Worm (Caenorhabditis elegans) whole organism, L2 larva: ENCODE results near the gene ztf-8.

Experiments used
- alr-1 ChIP-seq: fragments of 150-350 bp; optimal IDR thresholded peaks from 2 replicates; lab custom pipeline; 2014; ENCODE audit warnings: missing biosample characterization, missing genetic modification characterization
- ceh-82 ChIP-seq: fragments of 150-350 bp; optimal IDR thresholded peaks from 2 replicates; lab custom pipeline; 2014; ENCODE audit warnings: missing biosample characterization, missing genetic modification characterization
- egl-27 ChIP-seq: sonication (generic microtip); optimal IDR thresholded peaks from 3 replicates; lab custom pipeline; 2017; ENCODE audit warnings: missing biosample characterization, missing genetic modification reagents, missing genetic modification characterization
- lin-13 ChIP-seq: fragments of 150-350 bp; optimal IDR thresholded peaks from 2 replicates; lab custom pipeline; 2014; ENCODE audit warnings: missing biosample characterization, missing genetic modification reagents, missing genetic modification characterization
- nhr-11 ChIP-seq: fragments of 150-350 bp; optimal IDR thresholded peaks from 2 replicates; lab custom pipeline; 2014; ENCODE audit warnings: missing biosample characterization, missing genetic modification characterization
- nhr-21 ChIP-seq: fragments of 150-350 bp; optimal IDR thresholded peaks from 2 replicates; lab custom pipeline; 2014; ENCODE audit warnings: missing biosample characterization, missing genetic modification characterization
- nhr-25 ChIP-seq: fragments of 150-350 bp; sonication (generic microtip); optimal IDR thresholded peaks from 3 replicates; lab custom pipeline; 2014; ENCODE audit warnings: missing biosample characterization, missing genetic modification characterization
- sma-9 ChIP-seq, 2 experiments: fragments of 150-350 bp in 1 of 2; sonication (generic microtip) in 1 of 2; optimal IDR thresholded peaks; 2 replicates each; lab custom pipeline; 2014 to 2016; ENCODE audit warnings: missing genetic modification characterization in 2 of 2, mild to moderate bottlenecking in 1 of 2, missing biosample characterization in 1 of 2, missing compliant biosample characterization in 1 of 2, missing genetic modification reagents in 1 of 2, moderate library complexity in 1 of 2
- unc-39 ChIP-seq: fragments of 150-350 bp; optimal IDR thresholded peaks from 2 replicates; lab custom pipeline; 2014; ENCODE audit warnings: missing biosample characterization, missing genetic modification characterization
- unc-55 ChIP-seq: fragments of 150-350 bp; sonication (generic microtip); optimal IDR thresholded peaks from 3 replicates; lab custom pipeline; 2014; ENCODE audit warnings: missing biosample characterization, missing genetic modification reagents, missing genetic modification characterization
- zag-1 ChIP-seq: fragments of 150-350 bp; optimal IDR thresholded peaks from 2 replicates; lab custom pipeline; 2014; ENCODE audit warnings: missing biosample characterization, missing genetic modification characterization
- ztf-11 ChIP-seq: sonication (generic microtip); optimal IDR thresholded peaks from 2 replicates; lab custom pipeline; 2017; ENCODE audit warnings: missing biosample characterization, missing genetic modification characterization

DNA sequence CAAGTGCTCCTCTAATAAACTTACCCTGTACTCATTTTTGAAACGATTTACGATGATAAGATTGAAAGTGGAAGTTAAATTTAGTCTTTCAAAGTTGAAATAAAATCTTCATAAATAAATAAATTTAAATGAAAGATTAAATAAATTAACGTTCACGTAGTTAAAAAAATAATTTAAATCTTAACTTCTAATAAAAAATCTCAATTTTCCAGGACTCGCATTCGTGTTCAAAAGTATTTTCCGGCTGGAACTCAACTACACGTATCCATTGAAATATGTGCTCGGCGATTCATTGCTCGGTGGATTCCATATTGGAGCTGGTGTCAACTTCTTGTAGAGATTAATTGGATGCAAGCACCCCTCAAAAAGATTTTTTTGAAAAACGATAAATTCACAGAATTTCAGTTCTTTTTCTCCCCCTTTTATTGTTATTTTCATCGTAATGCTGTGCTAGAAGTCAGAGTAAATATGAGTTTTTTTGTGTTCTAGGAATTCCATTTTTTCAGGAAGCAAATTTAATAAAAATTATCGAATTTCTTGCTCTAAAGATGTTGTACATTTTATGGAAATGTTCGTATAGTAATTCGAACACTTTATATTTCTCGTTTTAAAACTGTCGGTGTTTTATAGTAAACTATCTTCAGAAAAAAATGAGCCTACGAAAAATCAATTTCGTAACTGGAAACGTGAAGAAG lies 9.8 kb downstream of the ztf-8 start, which contains the start of the genes C34E10.9 and hap-1:
- TF ChIP-seq nhr-25 (tag; lab: Kevin White, UChicago) (no peak), lin-13 (GFP tag; lab: Kevin White, UChicago) (no peak), unc-55 (no peak), egl-27 (tag; lab: Kevin White, UChicago) (no peak), alr-1 (tag; lab: Kevin White, UChicago) (no peak), sma-9 (GFP tag; optimal IDR thresholded peaks at IDR 0.05; lab: Kevin White, UChicago) (no peak), sma-9 (tag; optimal IDR thresholded peaks at IDR 0.05; lab: Kevin White, UChicago) (no peak), ceh-82 (tag; lab: Kevin White, UChicago) (no peak), ztf-11 (tag; lab: Kevin White, UChicago) (no peak), nhr-11 (tag; lab: Kevin White, UChicago) (no peak), zag-1 (tag; lab: Kevin White, UChicago) (no peak), nhr-21 (no peak), unc-39 (tag; lab: Kevin White, UChicago) (no peak)
